Worm (Caenorhabditis elegans) whole organism, young adult: Measurements from ENCODE around the gene K11H12.7.

Experiments
- F37B4.10 ChIP-seq: fragments of 200-800 bp; sonication (Bioruptor generic); IDR thresholded peaks from 2 replicates; pipeline ENCODE4 v1.3.6; 2022; ENCODE audit warnings: missing genetic modification characterization, missing compliant biosample characterization
- F52B5.7 ChIP-seq: sonication (generic microtip); optimal IDR thresholded peaks from 2 replicates; lab custom pipeline; 2016; ENCODE audit warnings: mild to moderate bottlenecking, missing genetic modification characterization, missing compliant biosample characterization
- K11D2.4 ChIP-seq: fragments of 200-800 bp; sonication (Bioruptor generic); IDR thresholded peaks from 2 replicates; pipeline ENCODE4 v1.3.6; 2022; ENCODE audit warnings: missing genetic modification reagents, missing genetic modification characterization, missing compliant biosample characterization
- T07F8.4 ChIP-seq: sonication (generic microtip); optimal IDR thresholded peaks from 2 replicates; lab custom pipeline; 2016; ENCODE audit warnings: mild to moderate bottlenecking, missing genetic modification characterization, moderate library complexity, missing compliant biosample characterization
- T26A5.8 ChIP-seq: sonication (generic microtip); optimal IDR thresholded peaks from 2 replicates; lab custom pipeline; 2016; ENCODE audit warnings: missing genetic modification characterization, missing compliant biosample characterization
- aptf-2 ChIP-seq: fragments of 200-800 bp; sonication (Bioruptor generic); conservative IDR thresholded peaks from 2 replicates; pipeline ENCODE4 v1.3.6; 2022; ENCODE audit warnings: missing genetic modification reagents, missing genetic modification characterization, missing compliant biosample characterization
- aptf-3 ChIP-seq: fragments of 200-800 bp; sonication (Bioruptor generic); IDR thresholded peaks from 2 replicates; pipeline ENCODE4 v1.3.6; 2022; ENCODE audit warnings: missing genetic modification characterization, missing compliant biosample characterization
- athp-1 ChIP-seq: sonication (generic microtip); optimal IDR thresholded peaks from 2 replicates; lab custom pipeline; 2017; ENCODE audit warnings: mild to moderate bottlenecking, missing genetic modification characterization, missing compliant biosample characterization
- attf-5 ChIP-seq: fragments of 200-800 bp; sonication (Bioruptor generic); optimal IDR thresholded peaks from 2 replicates; lab custom pipeline; 2018; ENCODE audit warnings: mild to moderate bottlenecking, missing genetic modification characterization, missing compliant biosample characterization
- attf-6 ChIP-seq: fragments of 200-800 bp; sonication (Bioruptor generic); IDR thresholded peaks from 2 replicates; pipeline ENCODE4 v1.3.6; 2022; ENCODE audit warnings: missing genetic modification reagents, missing genetic modification characterization, missing compliant biosample characterization
- ceh-58 ChIP-seq: fragments of 200-800 bp; sonication (Bioruptor generic); IDR thresholded peaks from 2 replicates; pipeline ENCODE4 v1.3.6; 2022; ENCODE audit warnings: missing genetic modification characterization, missing compliant biosample characterization
- ceh-91 ChIP-seq: fragments of 200-800 bp; sonication (Bioruptor generic); IDR thresholded peaks from 2 replicates; pipeline ENCODE4 v1.3.6; 2022; ENCODE audit warnings: missing genetic modification reagents, missing genetic modification characterization, missing compliant biosample characterization
- die-1 ChIP-seq: sonication (generic microtip); optimal IDR thresholded peaks from 2 replicates; lab custom pipeline; 2016; ENCODE audit warnings: missing genotype, mild to moderate bottlenecking, missing genetic modification characterization, missing compliant biosample characterization
- dpff-1 ChIP-seq: sonication (generic microtip); optimal IDR thresholded peaks from 2 replicates; lab custom pipeline; 2017; ENCODE audit warnings: mild to moderate bottlenecking, missing genetic modification characterization, missing compliant biosample characterization
- ets-4 ChIP-seq: fragments of 200-800 bp; sonication (Bioruptor generic); optimal IDR thresholded peaks from 2 replicates; lab custom pipeline; 2018; ENCODE audit warnings: mild to moderate bottlenecking, missing genetic modification characterization, missing compliant biosample characterization
- gei-17 ChIP-seq: fragments of 200-800 bp; sonication (Bioruptor generic); optimal IDR thresholded peaks from 2 replicates; lab custom pipeline; 2018; ENCODE audit warnings: mild to moderate bottlenecking, missing genetic modification characterization, missing compliant biosample characterization
- hlh-26 ChIP-seq: fragments of 200-800 bp; sonication (Bioruptor generic); conservative IDR thresholded peaks from 2 replicates; pipeline ENCODE4 v1.3.6; 2022; ENCODE audit warnings: missing genetic modification reagents, missing genetic modification characterization, missing compliant biosample characterization
- let-526 ChIP-seq: fragments of 200-800 bp; sonication (Bioruptor generic); IDR thresholded peaks from 2 replicates; pipeline ENCODE4 v1.3.6; 2022; ENCODE audit warnings: missing genetic modification reagents, missing genetic modification characterization, missing compliant biosample characterization
- lin-35 ChIP-seq, 3 experiments: fragments of 150-350 bp in 2 of 3; sonication (generic microtip) in 1 of 3; optimal IDR thresholded peaks; 2 replicates each; lab custom pipeline; 2014 to 2018; ENCODE audit warnings: missing biosample characterization in 3 of 3, missing genetic modification characterization in 3 of 3, missing genetic modification reagents in 3 of 3
- lir-1 ChIP-seq: fragments of 200-800 bp; sonication (Bioruptor generic); conservative IDR thresholded peaks from 2 replicates; pipeline ENCODE4 v1.3.6; 2022; ENCODE audit warnings: missing genetic modification reagents, missing genetic modification characterization, missing compliant biosample characterization
- lsl-1 ChIP-seq: fragments of 200-800 bp; sonication (Bioruptor generic); optimal IDR thresholded peaks from 2 replicates; lab custom pipeline; 2018; ENCODE audit warnings: mild to moderate bottlenecking, missing genetic modification characterization, moderate library complexity, missing compliant biosample characterization
- madf-10 ChIP-seq: sonication (generic microtip); optimal IDR thresholded peaks from 2 replicates; lab custom pipeline; 2016; ENCODE audit warnings: mild to moderate bottlenecking, missing genetic modification characterization, missing compliant biosample characterization
- mcd-1 ChIP-seq: fragments of 200-800 bp; sonication (Bioruptor generic); IDR thresholded peaks from 2 replicates; pipeline ENCODE4 v1.3.6; 2022; ENCODE audit warnings: missing genetic modification reagents, missing genetic modification characterization, missing compliant biosample characterization
- mes-4 ChIP-seq: sonication (generic microtip); optimal IDR thresholded peaks from 2 replicates; lab custom pipeline; 2016; ENCODE audit warnings: missing genotype, missing genetic modification characterization, missing compliant biosample characterization
- nfyb-1 ChIP-seq: fragments of 200-800 bp; sonication (Bioruptor generic); IDR thresholded peaks from 2 replicates; pipeline ENCODE4 v1.3.6; 2022; ENCODE audit warnings: missing genetic modification reagents, missing genetic modification characterization, missing compliant biosample characterization
- nhr-120 ChIP-seq: fragments of 200-800 bp; sonication (Bioruptor generic); IDR thresholded peaks from 2 replicates; pipeline ENCODE4 v1.3.6; 2022; ENCODE audit warnings: missing genetic modification characterization, missing compliant biosample characterization
- nhr-179 ChIP-seq: sonication (generic microtip); optimal IDR thresholded peaks from 2 replicates; lab custom pipeline; 2016; ENCODE audit warnings: mild to moderate bottlenecking, missing genetic modification characterization, missing compliant biosample characterization
- tbp1 ChIP-seq: fragments of 200-800 bp; sonication (Bioruptor generic); optimal IDR thresholded peaks from 2 replicates; lab custom pipeline; 2018; ENCODE audit warnings: mild to moderate bottlenecking, missing genetic modification characterization, missing compliant biosample characterization
- tlf-1 ChIP-seq: fragments of 200-800 bp; sonication (Bioruptor generic); optimal IDR thresholded peaks from 2 replicates; lab custom pipeline; 2018; ENCODE audit warnings: mild to moderate bottlenecking, missing genetic modification characterization, missing compliant biosample characterization
- zfh-2 ChIP-seq: fragments of 200-800 bp; sonication (Bioruptor generic); conservative IDR thresholded peaks from 2 replicates; pipeline ENCODE4 v1.3.6; 2022; ENCODE audit warnings: missing genetic modification reagents, missing genetic modification characterization, missing compliant biosample characterization
- ztf-3 ChIP-seq: fragments of 200-800 bp; sonication (Bioruptor generic); optimal IDR thresholded peaks from 2 replicates; lab custom pipeline; 2018; ENCODE audit warnings: mild to moderate bottlenecking, missing genetic modification characterization, missing compliant biosample characterization

Gene K11H12.7

ce11 chrIV:698304-698703 is 33.0 kb downstream of the K11H12.7 start, which contains the start of gene Y55F3C.17:
TSS of gene Y55F3C.17 (minus strand) at chrIV:698404.
- no peak for TF ChIP-seq dpff-1
- no peak for TF ChIP-seq nhr-179 (tag; lab: Kevin White, UChicago)
- no peak for TF ChIP-seq tlf-1 (GFP tag; lab: Kevin White, UChicago)
- no peak for TF ChIP-seq F52B5.7 (tag; lab: Kevin White, UChicago)
- no peak for TF ChIP-seq nfyb-1 (GFP tag; lab: Robert Waterston, UW)
- no peak for TF ChIP-seq zfh-2

DNA sequence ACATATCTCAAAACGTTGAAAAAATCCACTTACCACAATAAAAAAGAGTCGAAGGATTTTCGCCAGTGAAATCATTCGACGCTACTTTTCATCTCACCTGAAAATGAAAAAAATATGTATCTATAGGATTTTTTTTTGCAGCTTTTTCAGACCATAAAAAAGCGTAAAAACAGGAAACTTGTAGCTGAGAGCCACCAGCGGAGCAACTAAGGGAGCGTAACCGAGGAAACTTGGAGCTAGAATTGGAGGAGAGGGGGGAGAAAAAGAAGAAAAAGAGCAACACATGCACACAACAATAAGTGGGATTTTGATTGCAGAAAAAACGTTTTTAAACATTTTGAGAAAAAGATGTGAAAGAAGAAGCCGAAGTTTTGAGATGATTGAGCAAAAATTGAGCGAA is 42.3 kb downstream of the K11H12.7 start, which contains the start of gene cutl-26:
cutl-26 (minus strand) TSS at position 101 of the 400 bp plus-strand sequence.
- TF ChIP-seq let-526 (GFP tag; lab: Robert Waterston, UW) (no peak), zfh-2 (no peak), madf-10 (tag; lab: Kevin White, UChicago) (no peak), hlh-26 (GFP tag; lab: Robert Waterston, UW) (no peak), K11D2.4 (GFP tag; lab: Robert Waterston, UW) (no peak), athp-1 (tag; lab: Kevin White, UChicago) (no peak), attf-6 (GFP tag; lab: Robert Waterston, UW) (no peak), mcd-1 (no peak), tbp1 (GFP tag; lab: Kevin White, UChicago) (no peak), ceh-91 (GFP tag; lab: Robert Waterston, UW) (no peak), tlf-1 (GFP tag; lab: Kevin White, UChicago) (no peak), lsl-1 (GFP tag; lab: Kevin White, UChicago) (no peak), mes-4 (tag; lab: Kevin White, UChicago) (no peak)

DNA sequence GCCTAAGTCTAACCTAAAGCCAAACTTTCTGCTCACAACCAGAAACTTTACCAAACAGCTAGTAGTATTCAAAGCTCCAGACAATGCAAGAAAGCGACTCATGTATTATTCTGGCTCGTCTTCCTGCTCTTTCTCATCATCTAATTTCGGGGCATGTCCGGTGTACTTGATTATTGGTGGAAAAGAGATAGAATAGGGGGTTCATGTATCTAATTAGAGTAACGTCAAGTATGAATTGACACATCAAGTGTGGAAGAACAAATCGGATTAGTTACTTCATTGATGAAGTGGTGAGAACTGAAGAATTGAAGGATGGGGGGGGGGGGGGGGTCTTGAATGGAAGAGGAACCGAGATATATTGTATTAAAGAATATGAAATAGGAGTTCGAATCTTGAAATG is 50.1 kb downstream of the K11H12.7 start:
- TF ChIP-seq die-1 (tag; lab: Kevin White, UChicago) = no peak
- no peak for TF ChIP-seq lin-35 (GFP tag; optimal IDR thresholded peaks at IDR 0.05; lab: Kevin White, UChicago)
- no peak for TF ChIP-seq ztf-3 (GFP tag; lab: Kevin White, UChicago)
- TF ChIP-seq T26A5.8 = no peak
- no peak for TF ChIP-seq ets-4
- TF ChIP-seq nhr-120 (GFP tag; lab: Robert Waterston, UW) = no peak
- TF ChIP-seq madf-10 (tag; lab: Kevin White, UChicago) = no peak
- no peak for TF ChIP-seq F37B4.10
- no peak for TF ChIP-seq aptf-2 (GFP tag; lab: Robert Waterston, UW)
- no peak for TF ChIP-seq ceh-58 (GFP tag; lab: Robert Waterston, UW)

ce11 chrIV:716323-716722 is 51.0 kb downstream of the K11H12.7 start, which contains the start of gene clec-164:
TSS of gene clec-164 (plus strand) at chrIV:716623.
- TF ChIP-seq lir-1 (GFP tag; lab: Robert Waterston, UW) (no peak), gei-17 (GFP tag; lab: Kevin White, UChicago) (no peak), aptf-3 (no peak), attf-5 (GFP tag; lab: Kevin White, UChicago) (no peak), nfyb-1 (GFP tag; lab: Robert Waterston, UW) (no peak), T07F8.4 (tag; lab: Kevin White, UChicago) (no peak)
